Fruit fly (Drosophila melanogaster): ENCODE results near the gene Fad2.

Fad2 gene

dm6 chr3L:10989873-10990272 is 33.5 kb upstream of the Fad2 start:
- TF ChIP-seq CG32264 (GFP tag; optimal IDR thresholded peaks at IDR 0.05) (no peak), Mio (GFP tag; optimal IDR thresholded peaks at IDR 0.05) (no peak), Dif (GFP tag; optimal IDR thresholded peaks at IDR 0.05; ENCODE audit: partially characterized antibody) (no peak), Myc (optimal IDR thresholded peaks at IDR 0.05) (no peak), fru (GFP tag; optimal IDR thresholded peaks at IDR 0.05) (no peak), jim (GFP tag; optimal IDR thresholded peaks at IDR 0.05) (no peak), Hnf4 (GFP tag; optimal IDR thresholded peaks at IDR 0.05) (no peak), Dfd (GFP tag; optimal IDR thresholded peaks at IDR 0.05) (no peak)

- no peak for TF ChIP-seq GATAd (GFP tag; optimal IDR thresholded peaks at IDR 0.05)
- no peak for TF ChIP-seq tai (GFP tag; optimal IDR thresholded peaks at IDR 0.05)
- TF ChIP-seq sage (GFP tag; optimal IDR thresholded peaks at IDR 0.05), result no peak
- TF ChIP-seq fru (GFP tag; optimal IDR thresholded peaks at IDR 0.05), result no peak
- no peak for TF ChIP-seq dmrt93B (GFP tag; optimal IDR thresholded peaks at IDR 0.05)
- TF ChIP-seq Mio (GFP tag; optimal IDR thresholded peaks at IDR 0.05), result no peak
- no peak for TF ChIP-seq HLH106 (tag; optimal IDR thresholded peaks at IDR 0.05)
- TF ChIP-seq usp (GFP tag; optimal IDR thresholded peaks at IDR 0.05), result no peak
- no peak for TF ChIP-seq h (GFP tag; optimal IDR thresholded peaks at IDR 0.05)
- no peak for TF ChIP-seq dl (GFP tag; optimal IDR thresholded peaks at IDR 0.05; ENCODE audit: insufficient read depth in 1 of 2, partially characterized antibody in 2 of 2)
- no peak for TF ChIP-seq pan (optimal IDR thresholded peaks at IDR 0.05)
- TF ChIP-seq Rel (GFP tag; optimal IDR thresholded peaks at IDR 0.05), result no peak
- no peak for TF ChIP-seq Rel (tag; optimal IDR thresholded peaks at IDR 0.05)
- TF ChIP-seq sv (GFP tag; optimal IDR thresholded peaks at IDR 0.05), result no peak
- TF ChIP-seq jim (GFP tag; optimal IDR thresholded peaks at IDR 0.05), result no peak
- TF ChIP-seq Dif (GFP tag; optimal IDR thresholded peaks at IDR 0.05; ENCODE audit: partially characterized antibody), result no peak
- TF ChIP-seq Sp1 (GFP tag; optimal IDR thresholded peaks at IDR 0.05), result no peak
- TF ChIP-seq CrebA (GFP tag; optimal IDR thresholded peaks at IDR 0.05; ENCODE audit: borderline replicate concordance), result no peak
- TF ChIP-seq dsf (GFP tag; optimal IDR thresholded peaks at IDR 0.05; ENCODE audit: borderline replicate concordance), result no peak
- TF ChIP-seq Hr78 (GFP tag; optimal IDR thresholded peaks at IDR 0.05), result no peak
Measured at dm6 chr3L:10991242-10992021, 31.9 kb upstream of the Fad2 start.

DNA sequence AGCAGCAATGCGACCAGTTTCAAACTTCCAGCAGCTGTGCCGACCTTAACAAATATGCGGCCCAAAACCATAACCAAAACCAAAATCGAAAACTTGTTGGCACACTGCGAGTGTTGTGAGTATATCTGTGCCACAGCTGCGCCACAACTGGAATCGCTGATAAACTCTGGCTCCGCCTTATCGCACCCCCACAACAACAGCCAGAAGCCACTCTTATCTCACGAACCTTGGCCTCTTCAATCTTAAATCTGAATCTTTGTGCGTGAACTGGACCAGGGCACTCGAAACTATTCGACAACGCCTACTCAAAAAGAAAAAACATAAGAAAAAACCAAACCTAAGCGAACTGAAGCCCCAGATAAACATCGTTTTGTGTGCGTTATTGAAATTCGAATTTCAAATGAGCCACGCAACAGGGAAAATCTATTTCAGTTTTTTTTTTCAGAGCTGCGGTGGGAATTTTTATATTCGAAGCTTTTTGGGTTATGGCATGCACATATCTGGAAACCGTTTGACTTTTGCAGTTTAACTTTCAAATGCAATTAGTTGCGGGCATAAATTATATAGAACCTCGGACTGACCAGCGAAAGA is 26.0 kb upstream of the Fad2 start:
- TF ChIP-seq sage (GFP tag; optimal IDR thresholded peaks at IDR 0.05) (no peak), CG32264 (GFP tag; optimal IDR thresholded peaks at IDR 0.05) (no peak), Jra (GFP tag; optimal IDR thresholded peaks at IDR 0.05) (no peak), usp (GFP tag; optimal IDR thresholded peaks at IDR 0.05) (no peak), ey (GFP tag; optimal IDR thresholded peaks at IDR 0.05) (no peak)

dm6 chr3L:10999558-10999957 is 23.8 kb upstream of the Fad2 start:
- no peak for TF ChIP-seq woc (GFP tag; optimal IDR thresholded peaks at IDR 0.05)
- TF ChIP-seq psq (GFP tag; optimal IDR thresholded peaks at IDR 0.05), result no peak
- no peak for TF ChIP-seq dl (GFP tag; optimal IDR thresholded peaks at IDR 0.05; ENCODE audit: insufficient read depth in 1 of 2, partially characterized antibody in 2 of 2)
- no peak for TF ChIP-seq Sp1 (GFP tag; optimal IDR thresholded peaks at IDR 0.05)
- TF ChIP-seq CrebA (GFP tag; optimal IDR thresholded peaks at IDR 0.05; ENCODE audit: borderline replicate concordance), result no peak
- TF ChIP-seq CG9705 (GFP tag; optimal IDR thresholded peaks at IDR 0.05), result no peak
- no peak for TF ChIP-seq Mio (GFP tag; optimal IDR thresholded peaks at IDR 0.05)
- no peak for TF ChIP-seq Vsx2 (GFP tag; optimal IDR thresholded peaks at IDR 0.05; ENCODE audit: partially characterized antibody)
- TF ChIP-seq sage (GFP tag; optimal IDR thresholded peaks at IDR 0.05), result no peak
- no peak for TF ChIP-seq dsf (GFP tag; optimal IDR thresholded peaks at IDR 0.05; ENCODE audit: borderline replicate concordance)
- TF ChIP-seq ey (GFP tag; optimal IDR thresholded peaks at IDR 0.05), result no peak
- no peak for TF ChIP-seq GATAd (GFP tag; optimal IDR thresholded peaks at IDR 0.05)
- no peak for TF ChIP-seq HLH106 (tag; optimal IDR thresholded peaks at IDR 0.05)
- no peak for TF ChIP-seq Hnf4 (GFP tag; optimal IDR thresholded peaks at IDR 0.05)
- no peak for TF ChIP-seq tai (GFP tag; optimal IDR thresholded peaks at IDR 0.05)
- TF ChIP-seq rgr (GFP tag; optimal IDR thresholded peaks at IDR 0.05), result no peak
- no peak for TF ChIP-seq CG32264 (GFP tag; optimal IDR thresholded peaks at IDR 0.05)
- no peak for TF ChIP-seq brk (GFP tag; optimal IDR thresholded peaks at IDR 0.05)
- TF ChIP-seq fru (GFP tag; optimal IDR thresholded peaks at IDR 0.05), result no peak

Data from whole organism, wandering third instar larva.